Fruit fly (Drosophila melanogaster): ENCODE measurements around the gene tin.

Gene tin

dm6 chr3R:21330542-21330941 is 48.2 kb upstream of the tin start (continued):
- peak; percentile 9 for TF ChIP-seq bcd (GFP tag; optimal IDR thresholded peaks at IDR 0.05)
- TF ChIP-seq lola (GFP tag; optimal IDR thresholded peaks at IDR 0.05), result peak in 1 of 3 experiments; percentile 67
- peak; percentile 47 for TF ChIP-seq CG9817 (tag; optimal IDR thresholded peaks at IDR 0.05)
- TF ChIP-seq CG7271 (tag; optimal IDR thresholded peaks at IDR 0.05), result peak; percentile 48
- no peak for TF ChIP-seq bowl (GFP tag; IDR thresholded peaks at IDR 0.05)
- TF ChIP-seq CG2889 (GFP tag; IDR thresholded peaks at IDR 0.05), result 0 out of 3 replicates have a peak, but pooled peaks have one; percentile 37
- no peak for TF ChIP-seq al (GFP tag; IDR thresholded peaks at IDR 0.05)
- TF ChIP-seq Ets65A (GFP tag), result peak; percentile 37
- TF ChIP-seq Optix (GFP tag; IDR thresholded peaks at IDR 0.05), result no peak
- TF ChIP-seq D19B (GFP tag; optimal IDR thresholded peaks at IDR 0.05), result no peak
- TF ChIP-seq Xbp1 (GFP tag; optimal IDR thresholded peaks at IDR 0.05), result peak; percentile 63
- TF ChIP-seq sqz (GFP tag; optimal IDR thresholded peaks at IDR 0.05), result no peak
- TF ChIP-seq cad (GFP tag; optimal IDR thresholded peaks at IDR 0.05), result no peak
- TF ChIP-seq tup (GFP tag; optimal IDR thresholded peaks at IDR 0.05), result no peak
- no peak for TF ChIP-seq vfl (GFP tag; optimal IDR thresholded peaks at IDR 0.05)
- peak; percentile 36 for TF ChIP-seq CG33557 (GFP tag; optimal IDR thresholded peaks at IDR 0.05)
- TF ChIP-seq ab (GFP tag; optimal IDR thresholded peaks at IDR 0.05), result no peak
- peak; percentile 1 for TF ChIP-seq CG6654 (GFP tag; optimal IDR thresholded peaks at IDR 0.05)
- TF ChIP-seq pita (GFP tag; optimal IDR thresholded peaks at IDR 0.05), result no peak
- no peak for TF ChIP-seq ato (GFP tag; IDR thresholded peaks at IDR 0.05; ENCODE audit: partially characterized antibody)
- peak; percentile 51 for TF ChIP-seq CG13775 (GFP tag; optimal IDR thresholded peaks at IDR 0.05)
- no peak for TF ChIP-seq Awh (GFP tag; IDR thresholded peaks at IDR 0.05)
- no peak for TF ChIP-seq CG3838 (GFP tag; optimal IDR thresholded peaks at IDR 0.05)
- no peak for TF ChIP-seq YL-1 (GFP tag; optimal IDR thresholded peaks at IDR 0.05)
- no peak for TF ChIP-seq CG8290 (GFP tag; optimal IDR thresholded peaks at IDR 0.05)
- TF ChIP-seq CG8290 (tag; optimal IDR thresholded peaks at IDR 0.05), result peak in 1 of 2 experiments; percentile 76
- no peak for TF ChIP-seq chm (GFP tag; IDR thresholded peaks at IDR 0.05)
- TF ChIP-seq luna (GFP tag; optimal IDR thresholded peaks at IDR 0.05), result no peak
- TF ChIP-seq Neu2 (GFP tag; optimal IDR thresholded peaks at IDR 0.05; ENCODE audit: borderline replicate concordance), result no peak
- no peak for TF ChIP-seq ind (GFP tag; optimal IDR thresholded peaks at IDR 0.05)
- no peak for TF ChIP-seq CG34376 (GFP tag; optimal IDR thresholded peaks at IDR 0.05)
- 0 out of 2 replicates have a peak, but pooled peaks have one; percentile 16 for TF ChIP-seq CG6689 (GFP tag; IDR thresholded peaks at IDR 0.05)
- TF ChIP-seq CG12219 (GFP tag; optimal IDR thresholded peaks at IDR 0.05), result peak; percentile 68
- peak; percentile 14 for TF ChIP-seq CG15514 (GFP tag; optimal IDR thresholded peaks at IDR 0.05)
- TF ChIP-seq trh (GFP tag; optimal IDR thresholded peaks at IDR 0.05), result peak; percentile 23

DNA sequence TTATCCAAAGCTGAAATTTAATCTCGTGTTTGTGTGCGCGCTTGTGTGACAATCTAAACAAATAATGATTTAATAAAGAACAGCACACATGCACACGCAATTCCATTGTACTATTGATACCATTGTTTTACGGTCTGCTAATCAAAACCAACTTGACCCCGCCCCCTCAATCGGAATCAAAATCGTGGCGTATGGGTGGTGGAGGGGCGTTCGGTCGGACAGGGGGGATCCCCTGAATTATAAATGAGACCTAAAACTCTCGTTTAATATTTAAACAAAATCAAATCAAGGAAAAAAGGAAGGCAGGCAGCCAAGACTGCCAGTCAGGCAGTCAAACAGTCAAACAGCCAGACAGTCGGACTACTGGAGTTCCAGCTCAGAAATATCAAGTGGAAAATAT is 47.6 kb upstream of the tin start:
- TF ChIP-seq crol (GFP tag; IDR thresholded peaks at IDR 0.05), result peak; percentile 57
- TF ChIP-seq caup (GFP tag; optimal IDR thresholded peaks at IDR 0.05; ENCODE audit: severe bottlenecking), result no peak

DNA sequence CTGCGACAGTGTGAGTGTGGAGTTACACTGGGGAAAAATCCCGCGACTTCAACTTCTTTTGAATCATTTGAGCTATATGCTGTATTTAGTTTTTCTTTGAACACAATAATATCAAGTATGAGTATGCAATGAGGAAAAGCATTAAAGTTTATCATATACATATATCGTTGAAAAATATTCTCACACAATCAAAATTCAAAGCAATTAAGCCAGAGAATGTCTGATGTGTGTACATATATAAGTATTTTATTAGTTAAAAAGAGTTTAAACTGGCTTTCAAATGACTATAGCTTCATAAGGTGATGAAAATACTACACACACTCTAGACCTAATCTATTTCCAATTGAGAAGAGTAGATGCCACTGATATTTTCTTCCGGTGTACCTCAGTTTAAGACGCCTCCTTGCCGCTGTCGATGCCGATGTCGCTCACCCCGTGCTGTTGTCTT is 42.0 kb upstream of the tin start:
- TF ChIP-seq fd96Cb (tag; optimal IDR thresholded peaks at IDR 0.05), result peak; percentile 60
- peak; percentile 80 for TF ChIP-seq CG18262 (tag; optimal IDR thresholded peaks at IDR 0.05)
- TF ChIP-seq CG13775 (GFP tag; optimal IDR thresholded peaks at IDR 0.05), result peak; percentile 79
- no peak for TF ChIP-seq CG7928 (GFP tag; optimal IDR thresholded peaks at IDR 0.05)
- peak; percentile 63 for TF ChIP-seq az2 (GFP tag; optimal IDR thresholded peaks at IDR 0.05)
- TF ChIP-seq Med (GFP tag), result peak; percentile 56
- TF ChIP-seq ATbp (GFP tag; optimal IDR thresholded peaks at IDR 0.05), result peak; percentile 31
- no peak for TF ChIP-seq Sry-β (GFP tag; optimal IDR thresholded peaks at IDR 0.05)
- TF ChIP-seq CG6813 (GFP tag; optimal IDR thresholded peaks at IDR 0.05), result peak; percentile 6
- TF ChIP-seq Xrp1 (GFP tag; IDR thresholded peaks at IDR 0.05), result peak; percentile 46; the same call in 1 of the 2 replicates
- TF ChIP-seq jing (GFP tag; optimal IDR thresholded peaks at IDR 0.05), result peak; percentile 33
- TF ChIP-seq CG13424 (tag; optimal IDR thresholded peaks at IDR 0.05), result peak; percentile 64
- peak; percentile 19 for TF ChIP-seq Six4 (GFP tag; optimal IDR thresholded peaks at IDR 0.05)
- TF ChIP-seq bsh (GFP tag; optimal IDR thresholded peaks at IDR 0.05), result peak; percentile 67 to 77
- TF ChIP-seq trem (tag; optimal IDR thresholded peaks at IDR 0.05), result peak; percentile 56

All from whole organism, embryonic.